Fruit fly (Drosophila melanogaster) whole organism, prepupa: ENCODE measurements around the gene Coq7.

Source experiments
- Blimp-1 ChIP-seq: fragments of 200-800 bp; sonication (Bioruptor generic); optimal IDR thresholded peaks from 3 replicates; lab custom pipeline; 2017; ENCODE audit warnings: missing biosample characterization, missing genetic modification characterization, mild to moderate bottlenecking, moderate library complexity, missing genetic modification reagents
- CG10631 ChIP-seq: fragments of 200-800 bp; sonication (Bioruptor generic); optimal IDR thresholded peaks from 2 replicates; lab custom pipeline; 2016; ENCODE audit warnings: missing biosample characterization, missing genetic modification characterization
- CG10669 ChIP-seq: fragments of 200-800 bp; sonication (Bioruptor generic); optimal IDR thresholded peaks from 3 replicates; lab custom pipeline; 2018; ENCODE audit warnings: missing biosample characterization, mild to moderate bottlenecking, missing genetic modification characterization, moderate library complexity
- CG11294 ChIP-seq: fragments of 200-800 bp; sonication (Bioruptor generic); IDR thresholded peaks from 2 replicates; pipeline ENCODE4 v1.3.6; 2022; ENCODE audit warnings: missing biosample characterization, missing genetic modification characterization
- CG11762 ChIP-seq: fragments of 200-800 bp; sonication (Bioruptor generic); optimal IDR thresholded peaks from 3 replicates; lab custom pipeline; 2016; ENCODE audit warnings: missing biosample characterization, missing genetic modification characterization; ENCODE audit not compliant: insufficient read depth
- CG11902 ChIP-seq: fragments of 200-800 bp; sonication (Bioruptor generic); optimal IDR thresholded peaks from 3 replicates; lab custom pipeline; 2016; ENCODE audit warnings: missing biosample characterization, missing genetic modification characterization
- CG15336 ChIP-seq: fragments of 200-800 bp; sonication (Bioruptor generic); IDR thresholded peaks from 2 replicates; pipeline ENCODE4 v1.3.6; 2022; ENCODE audit warnings: missing biosample characterization, missing genetic modification characterization
- CG1621 ChIP-seq: fragments of 200-800 bp; sonication (Bioruptor generic); optimal IDR thresholded peaks from 3 replicates; lab custom pipeline; 2018; ENCODE audit warnings: missing biosample characterization, mild to moderate bottlenecking, missing genetic modification characterization
- CG16779 ChIP-seq: fragments of 200-800 bp; sonication (Bioruptor generic); optimal IDR thresholded peaks from 3 replicates; lab custom pipeline; 2017; ENCODE audit warnings: missing biosample characterization, mild to moderate bottlenecking, missing genetic modification characterization
- CG31627 ChIP-seq: fragments of 200-800 bp; sonication (Bioruptor generic); optimal IDR thresholded peaks from 3 replicates; lab custom pipeline; 2016; ENCODE audit warnings: missing biosample characterization, missing genetic modification characterization
- CG32006 ChIP-seq: fragments of 200-800 bp; sonication (Bioruptor generic); optimal IDR thresholded peaks from 3 replicates; lab custom pipeline; 2017; ENCODE audit warnings: missing biosample characterization, mild to moderate bottlenecking, missing genetic modification characterization
- CG34406 ChIP-seq: fragments of 200-800 bp; sonication (Bioruptor generic); optimal IDR thresholded peaks from 3 replicates; lab custom pipeline; 2016; ENCODE audit warnings: missing biosample characterization, missing genetic modification characterization
- CG3919 ChIP-seq: fragments of 200-800 bp; sonication (Bioruptor generic); optimal IDR thresholded peaks from 3 replicates; lab custom pipeline; 2016; ENCODE audit warnings: missing biosample characterization, missing genetic modification characterization
- CG4318 ChIP-seq: fragments of 200-800 bp; sonication (Bioruptor generic); optimal IDR thresholded peaks from 3 replicates; lab custom pipeline; 2017; ENCODE audit warnings: missing biosample characterization, mild to moderate bottlenecking, missing genetic modification characterization
- CG6163 ChIP-seq: fragments of 200-800 bp; sonication (Bioruptor generic); IDR thresholded peaks from 3 replicates; pipeline ENCODE4 v1.3.6; 2022; ENCODE audit warnings: missing biosample characterization, missing genetic modification characterization
- CG6276 ChIP-seq: fragments of 200-800 bp; sonication (Bioruptor generic); optimal IDR thresholded peaks from 2 replicates; lab custom pipeline; 2017; ENCODE audit warnings: missing biosample characterization, mild to moderate bottlenecking, missing genetic modification characterization
- CG6792 ChIP-seq: fragments of 200-800 bp; sonication (Bioruptor generic); optimal IDR thresholded peaks from 3 replicates; lab custom pipeline; 2016; ENCODE audit warnings: missing biosample characterization, missing genetic modification characterization
- CG6808 ChIP-seq: fragments of 200-800 bp; sonication (Bioruptor generic); optimal IDR thresholded peaks from 3 replicates; lab custom pipeline; 2017; ENCODE audit warnings: missing biosample characterization, missing genetic modification characterization, mild to moderate bottlenecking, moderate library complexity, missing genetic modification reagents
- CG6854 ChIP-seq: fragments of 200-800 bp; sonication (Bioruptor generic); optimal IDR thresholded peaks from 2 replicates; lab custom pipeline; 2017; ENCODE audit warnings: missing biosample characterization, mild to moderate bottlenecking, missing genetic modification characterization
- CG8119 ChIP-seq: fragments of 200-800 bp; sonication (Bioruptor generic); IDR thresholded peaks from 3 replicates; pipeline ENCODE4 v1.3.6; 2022; ENCODE audit warnings: missing biosample characterization, missing genetic modification characterization
- CG8319 ChIP-seq: fragments of 200-800 bp; sonication (Bioruptor generic); optimal IDR thresholded peaks from 3 replicates; lab custom pipeline; 2016; ENCODE audit warnings: missing biosample characterization, missing genetic modification characterization
- CG8632 ChIP-seq: fragments of 200-800 bp; sonication (Bioruptor generic); optimal IDR thresholded peaks from 3 replicates; lab custom pipeline; 2016; ENCODE audit warnings: missing biosample characterization, missing genetic modification characterization
- CG9139 ChIP-seq: fragments of 200-800 bp; sonication (Bioruptor generic); optimal IDR thresholded peaks from 3 replicates; lab custom pipeline; 2017; ENCODE audit warnings: missing biosample characterization, mild to moderate bottlenecking, missing genetic modification characterization
- Eip75B ChIP-seq: fragments of 200-800 bp; sonication (Bioruptor generic); optimal IDR thresholded peaks from 3 replicates; lab custom pipeline; 2016; ENCODE audit warnings: missing biosample characterization, missing genetic modification characterization
- Eip78C ChIP-seq: fragments of 200-800 bp; sonication (Bioruptor generic); peaks from one replicate; lab custom pipeline; 2016; ENCODE audit warnings: missing biosample characterization, missing genetic modification characterization
- Eip93F ChIP-seq: fragments of 200-800 bp; sonication (Bioruptor generic); optimal IDR thresholded peaks from 2 replicates; lab custom pipeline; 2016; ENCODE audit warnings: missing biosample characterization, mild to moderate bottlenecking, missing genetic modification characterization
- Ets21C ChIP-seq: fragments of 200-800 bp; sonication (Bioruptor generic); optimal IDR thresholded peaks from 3 replicates; lab custom pipeline; 2016; ENCODE audit warnings: missing biosample characterization, missing genetic modification characterization
- Ets96B ChIP-seq: fragments of 200-800 bp; optimal IDR thresholded peaks from 2 replicates; lab custom pipeline; 2019; ENCODE audit warnings: missing biosample characterization, mild to moderate bottlenecking, missing genetic modification characterization, moderate library complexity
- Gug ChIP-seq: fragments of 200-800 bp; sonication (Bioruptor generic); IDR thresholded peaks from 2 replicates; pipeline ENCODE4 v1.3.6; 2022; ENCODE audit warnings: missing biosample characterization, missing genetic modification characterization
- Hr39 ChIP-seq: fragments of 200-800 bp; sonication (Bioruptor generic); optimal IDR thresholded peaks from 2 replicates; lab custom pipeline; 2016; ENCODE audit warnings: missing biosample characterization, missing genetic modification characterization
- Hr4 ChIP-seq: fragments of 200-800 bp; sonication (Bioruptor generic); optimal IDR thresholded peaks from 3 replicates; lab custom pipeline; 2016; ENCODE audit warnings: missing biosample characterization, missing genetic modification characterization
- Lpt ChIP-seq: fragments of 200-800 bp; sonication (Bioruptor generic); optimal IDR thresholded peaks from 3 replicates; lab custom pipeline; 2016; ENCODE audit warnings: missing biosample characterization, missing genetic modification characterization
- Met ChIP-seq: fragments of 200-800 bp; sonication (Bioruptor generic); optimal IDR thresholded peaks from 3 replicates; lab custom pipeline; 2016; ENCODE audit warnings: missing biosample characterization, missing genetic modification characterization
- OdsH ChIP-seq: fragments of 200-800 bp; sonication (Bioruptor generic); optimal IDR thresholded peaks from 3 replicates; lab custom pipeline; 2016; ENCODE audit warnings: missing biosample characterization, missing genetic modification characterization
- Smox ChIP-seq: fragments of 200-800 bp; sonication (Bioruptor generic); optimal IDR thresholded peaks from 3 replicates; lab custom pipeline; 2016; ENCODE audit warnings: missing biosample characterization, missing genetic modification characterization
- Sox14 ChIP-seq: fragments of 200-800 bp; sonication (Bioruptor generic); optimal IDR thresholded peaks from 3 replicates; lab custom pipeline; 2016; ENCODE audit warnings: missing biosample characterization, missing genetic modification characterization
- Sox15 ChIP-seq: fragments of 200-800 bp; sonication (Bioruptor generic); optimal IDR thresholded peaks from 3 replicates; lab custom pipeline; 2016; ENCODE audit warnings: missing biosample characterization, missing genetic modification characterization
- achi ChIP-seq: fragments of 200-800 bp; sonication (Bioruptor generic); optimal IDR thresholded peaks from 3 replicates; lab custom pipeline; 2016; ENCODE audit warnings: missing biosample characterization, missing genetic modification characterization
- acj6 ChIP-seq: fragments of 200-800 bp; sonication (Bioruptor generic); optimal IDR thresholded peaks from 3 replicates; lab custom pipeline; 2016; ENCODE audit warnings: missing biosample characterization, missing genetic modification characterization
- dac ChIP-seq: fragments of 200-800 bp; sonication (Bioruptor generic); optimal IDR thresholded peaks from 2 replicates; lab custom pipeline; 2017; ENCODE audit warnings: missing biosample characterization, mild to moderate bottlenecking, missing genetic modification characterization
- eg ChIP-seq: fragments of 200-800 bp; sonication (Bioruptor generic); IDR thresholded peaks from 3 replicates; pipeline ENCODE4 v1.3.6; 2022; ENCODE audit warnings: missing biosample characterization, missing genetic modification characterization
- esn ChIP-seq: fragments of 200-800 bp; sonication (Bioruptor generic); optimal IDR thresholded peaks from 2 replicates; lab custom pipeline; 2016; ENCODE audit warnings: missing biosample characterization, mild to moderate bottlenecking, missing genetic modification characterization, moderate library complexity
- fd59A ChIP-seq: fragments of 200-800 bp; sonication (Bioruptor generic); optimal IDR thresholded peaks from 2 replicates; lab custom pipeline; 2017; ENCODE audit warnings: missing biosample characterization, mild to moderate bottlenecking, missing genetic modification characterization, missing genetic modification reagents
- fd85E ChIP-seq: fragments of 200-800 bp; sonication (Bioruptor generic); optimal IDR thresholded peaks from 3 replicates; lab custom pipeline; 2016; ENCODE audit warnings: missing biosample characterization, missing genetic modification characterization
- fkh ChIP-seq: fragments of 200-800 bp; sonication (Bioruptor generic); optimal IDR thresholded peaks from 3 replicates; lab custom pipeline; 2017; ENCODE audit warnings: missing biosample characterization, mild to moderate bottlenecking, missing genetic modification characterization, moderate library complexity
- lz ChIP-seq: fragments of 200-800 bp; sonication (Bioruptor generic); optimal IDR thresholded peaks from 3 replicates; lab custom pipeline; 2016; ENCODE audit warnings: missing biosample characterization, missing genetic modification characterization
- net ChIP-seq: fragments of 200-800 bp; sonication (Bioruptor generic); optimal IDR thresholded peaks from 3 replicates; lab custom pipeline; 2016; ENCODE audit warnings: missing biosample characterization, missing genetic modification characterization
- pdm3 ChIP-seq: fragments of 200-800 bp; sonication (Bioruptor generic); optimal IDR thresholded peaks from 3 replicates; lab custom pipeline; 2016; ENCODE audit warnings: missing biosample characterization, missing genetic modification characterization
- salr ChIP-seq, 2 experiments: fragments of 200-800 bp; sonication (Bioruptor generic); optimal IDR thresholded peaks; 3 replicates each; lab custom pipeline; 2016 to 2018; ENCODE audit warnings: missing biosample characterization in 2 of 2, missing genetic modification characterization in 2 of 2, mild to moderate bottlenecking in 1 of 2
- spab ChIP-seq: fragments of 200-800 bp; sonication (Bioruptor generic); optimal IDR thresholded peaks from 2 replicates; lab custom pipeline; 2017; ENCODE audit warnings: missing biosample characterization, mild to moderate bottlenecking, missing genetic modification characterization, missing genetic modification reagents
- ss ChIP-seq, 2 experiments: fragments of 200-800 bp; sonication (Bioruptor generic); optimal IDR thresholded peaks; 2 replicates in 1 of 2; 3 replicates in 1 of 2; lab custom pipeline; 2017 to 2018; ENCODE audit warnings: mild to moderate bottlenecking in 2 of 2, missing biosample characterization in 2 of 2, missing genetic modification characterization in 2 of 2, moderate library complexity in 1 of 2
- svp ChIP-seq: fragments of 200-800 bp; sonication (Bioruptor generic); peaks from one replicate; lab custom pipeline; 2016; ENCODE audit warnings: missing biosample characterization, missing genetic modification characterization
- topi ChIP-seq: fragments of 200-800 bp; sonication (Bioruptor generic); optimal IDR thresholded peaks from 3 replicates; lab custom pipeline; 2016; ENCODE audit warnings: missing biosample characterization, missing genetic modification characterization

Gene Coq7

DNA sequence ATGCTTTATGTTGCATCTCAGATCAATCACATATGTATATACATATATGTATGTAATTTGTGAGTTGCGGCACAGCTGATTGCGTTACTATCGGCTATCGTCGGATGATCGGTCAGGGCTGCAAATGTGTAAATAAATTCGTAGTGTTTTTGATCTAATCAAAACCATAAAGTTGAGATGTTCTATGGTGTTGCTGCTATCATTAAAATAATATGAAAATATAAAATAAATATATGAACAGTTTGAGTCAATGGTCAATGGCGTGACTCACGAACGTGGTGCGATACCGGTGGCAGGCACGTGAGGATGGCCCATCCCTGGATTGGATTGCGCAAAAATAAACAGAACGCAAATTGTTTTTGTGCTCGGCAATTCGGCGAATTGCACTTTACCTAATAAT lies at the start of gene Coq7:
Coq7 (plus strand) TSS at position 302 of the 400 bp plus-strand sequence.
- TF ChIP-seq Sox14 (GFP tag; lab: Kevin White, UChicago) (no peak), net (no peak), CG11762 (GFP tag; lab: Kevin White, UChicago) (peak; percentile 57), svp (GFP tag; lab: Kevin White, UChicago) (peak; percentile 90), fkh (no peak), CG4318 (GFP tag; lab: Kevin White, UChicago) (no peak), acj6 (GFP tag; lab: Kevin White, UChicago) (peak; percentile 86), CG6276 (GFP tag; lab: Kevin White, UChicago) (no peak), dac (GFP tag; lab: Kevin White, UChicago) (peak; percentile 65), lz (no peak), fd59A (GFP tag; lab: Kevin White, UChicago) (peak; percentile 55), OdsH (no peak), CG15336 (GFP tag; lab: Robert Waterston, UW) (peak; percentile 78), salr (GFP tag; optimal IDR thresholded peaks at IDR 0.05; lab: Kevin White, UChicago) (peak in 1 of 2 experiments; percentile 66), fd85E (GFP tag; lab: Kevin White, UChicago) (no peak), Eip93F (GFP tag; lab: Kevin White, UChicago) (peak; percentile 88), CG10631 (GFP tag; lab: Kevin White, UChicago) (peak; percentile 82), Met (GFP tag; lab: Kevin White, UChicago) (no peak), CG11902 (GFP tag; lab: Kevin White, UChicago) (peak; percentile 76), Hr4 (GFP tag; lab: Kevin White, UChicago) (no peak), CG32006 (GFP tag; lab: Kevin White, UChicago) (peak; percentile 81), eg (GFP tag; lab: Robert Waterston, UW) (peak; percentile 90), CG3919 (peak; percentile 85), Blimp-1 (GFP tag; lab: Kevin White, UChicago) (no peak), pdm3 (GFP tag; lab: Kevin White, UChicago) (no peak), Sox15 (GFP tag; lab: Kevin White, UChicago) (peak; percentile 77), CG6854 (GFP tag; lab: Kevin White, UChicago) (no peak), Lpt (GFP tag; lab: Kevin White, UChicago) (peak; percentile 72), spab (no peak), Gug (peak; percentile 81), CG8119 (GFP tag; lab: Robert Waterston, UW) (peak; percentile 69), Eip78C (GFP tag; lab: Kevin White, UChicago) (peak; percentile 93), CG6163 (GFP tag; lab: Robert Waterston, UW) (peak; percentile 91), CG1621 (tag; lab: Kevin White, UChicago) (peak; percentile 75), CG8319 (GFP tag; lab: Kevin White, UChicago) (peak; percentile 60), CG11294 (GFP tag; lab: Robert Waterston, UW) (peak; percentile 74), CG10669 (GFP tag; lab: Kevin White, UChicago) (no peak), Smox (no peak), CG31627 (peak; percentile 71), CG34406 (GFP tag; lab: Kevin White, UChicago) (peak; percentile 68), topi (GFP tag; lab: Kevin White, UChicago) (no peak), Ets21C (GFP tag; lab: Kevin White, UChicago) (peak; percentile 68), achi (no peak), CG9139 (GFP tag; lab: Kevin White, UChicago) (peak; percentile 50), CG16779 (tag; lab: Kevin White, UChicago) (no peak), CG6792 (GFP tag; lab: Kevin White, UChicago) (peak; percentile 79), Hr39 (GFP tag; lab: Kevin White, UChicago) (no peak), Ets96B (tag; lab: Kevin White, UChicago) (peak; percentile 78), esn (GFP tag; lab: Kevin White, UChicago) (peak; percentile 81), ss (GFP tag; optimal IDR thresholded peaks at IDR 0.05; lab: Kevin White, UChicago) (no peak), CG6808 (no peak), CG8632 (no peak), Eip75B (GFP tag; lab: Kevin White, UChicago) (no peak)
